Fruit fly (Drosophila melanogaster) whole organism, adult: ENCODE results near the gene CG11085.

ENCODE experiments used
- CG1620 ChIP-seq: fragments of 200-800 bp; sonication (Bioruptor generic); optimal IDR thresholded peaks from 2 replicates; lab custom pipeline; 2016; ENCODE audit warnings: missing biosample characterization, missing genetic modification characterization
- CG7101 ChIP-seq: fragments of 200-800 bp; sonication (Bioruptor generic); optimal IDR thresholded peaks from 2 replicates; lab custom pipeline; 2018; ENCODE audit warnings: missing biosample characterization, mild to moderate bottlenecking, missing genetic modification characterization, moderate library complexity
- Clk ChIP-seq: fragments of 200-800 bp; sonication (Bioruptor generic); optimal IDR thresholded peaks from 2 replicates; lab custom pipeline; 2017; ENCODE audit warnings: missing biosample characterization, missing genetic modification characterization
- Hr96 ChIP-seq: fragments of 200-800 bp; sonication (Bioruptor generic); optimal IDR thresholded peaks from 2 replicates; lab custom pipeline; 2016; ENCODE audit warnings: missing biosample characterization, missing genetic modification characterization
- Mnt ChIP-seq: fragments of 200-800 bp; sonication (Bioruptor generic); optimal IDR thresholded peaks from 2 replicates; lab custom pipeline; 2016; ENCODE audit warnings: missing biosample characterization, mild to moderate bottlenecking, missing genetic modification characterization
- bab1 ChIP-seq: fragments of 200-800 bp; sonication (Bioruptor generic); optimal IDR thresholded peaks from 3 replicates; lab custom pipeline; 2019; ENCODE audit warnings: missing biosample characterization, mild to moderate bottlenecking, missing genetic modification characterization, moderate library complexity
- cic ChIP-seq: fragments of 200-800 bp; sonication (Bioruptor generic); optimal IDR thresholded peaks from 2 replicates; lab custom pipeline; 2017; ENCODE audit warnings: missing biosample characterization, mild to moderate bottlenecking, missing genetic modification characterization, moderate library complexity
- kay ChIP-seq: fragments of 200-800 bp; sonication (Bioruptor generic); peaks from one replicate; lab custom pipeline; 2016; ENCODE audit warnings: missing biosample characterization, missing genetic modification characterization, borderline replicate concordance
- tj ChIP-seq: fragments of 200-800 bp; sonication (Bioruptor generic); optimal IDR thresholded peaks from 3 replicates; lab custom pipeline; 2017; ENCODE audit warnings: missing biosample characterization, mild to moderate bottlenecking, missing genetic modification characterization, moderate library complexity

dm6 chrX:12651613-12652012 lies 35.5 kb downstream of the CG11085 start:
- TF ChIP-seq cic (no peak), Mnt (GFP tag; lab: Kevin White, UChicago) (no peak), bab1 (no peak), Clk (no peak), kay (GFP tag; lab: Kevin White, UChicago) (no peak), CG7101 (tag; lab: Kevin White, UChicago) (no peak), CG1620 (no peak), tj (GFP tag; lab: Kevin White, UChicago) (no peak), Hr96 (GFP tag; lab: Kevin White, UChicago) (no peak)
